Worm (Caenorhabditis elegans) whole organism, young adult: ENCODE results near the gene F09F7.5.

Experiments used
- C06A6.2 ChIP-seq: fragments of 200-800 bp; sonication (Bioruptor generic); conservative IDR thresholded peaks from 2 replicates; pipeline ENCODE4 v1.3.6; 2022; ENCODE audit warnings: missing genetic modification characterization, missing compliant biosample characterization
- D2030.7 ChIP-seq: fragments of 200-800 bp; sonication (Bioruptor generic); IDR thresholded peaks from 2 replicates; pipeline ENCODE4 v1.3.6; 2022; ENCODE audit warnings: missing genetic modification reagents, missing genetic modification characterization, missing compliant biosample characterization
- F23B12.7 ChIP-seq: sonication (generic microtip); optimal IDR thresholded peaks from 2 replicates; lab custom pipeline; 2017; ENCODE audit warnings: missing genetic modification characterization, mild to moderate bottlenecking, missing compliant biosample characterization, antibody characterized with exemption, moderate library complexity; ENCODE audit not compliant: insufficient read depth
- F33H1.4 ChIP-seq: fragments of 200-800 bp; sonication (Bioruptor generic); IDR thresholded peaks from 2 replicates; pipeline ENCODE4 v1.3.6; 2022; ENCODE audit warnings: missing genetic modification reagents, missing genetic modification characterization, missing compliant biosample characterization
- F49E8.2 ChIP-seq: sonication (generic microtip); optimal IDR thresholded peaks from 3 replicates; lab custom pipeline; 2017; ENCODE audit warnings: missing genetic modification characterization, mild to moderate bottlenecking, missing compliant biosample characterization, antibody characterized with exemption, moderate library complexity; ENCODE audit not compliant: insufficient read depth
- T26A5.8 ChIP-seq: sonication (generic microtip); optimal IDR thresholded peaks from 2 replicates; lab custom pipeline; 2016; ENCODE audit warnings: missing genetic modification characterization, missing compliant biosample characterization
- ZK185.1 ChIP-seq: sonication (generic microtip); optimal IDR thresholded peaks from 2 replicates; lab custom pipeline; 2016; ENCODE audit warnings: mild to moderate bottlenecking, missing genetic modification characterization, missing compliant biosample characterization; ENCODE audit not compliant: poor library complexity, severe bottlenecking
- akir-1 ChIP-seq: fragments of 200-800 bp; sonication (Bioruptor generic); optimal IDR thresholded peaks from 2 replicates; lab custom pipeline; 2018; ENCODE audit warnings: mild to moderate bottlenecking, missing genetic modification characterization, moderate library complexity, missing compliant biosample characterization
- attf-3 ChIP-seq: fragments of 200-800 bp; sonication (Bioruptor generic); conservative IDR thresholded peaks from 2 replicates; pipeline ENCODE4 v1.3.6; 2022; ENCODE audit warnings: missing genetic modification reagents, missing genetic modification characterization, missing compliant biosample characterization
- attf-5 ChIP-seq: fragments of 200-800 bp; sonication (Bioruptor generic); optimal IDR thresholded peaks from 2 replicates; lab custom pipeline; 2018; ENCODE audit warnings: mild to moderate bottlenecking, missing genetic modification characterization, missing compliant biosample characterization
- bed-1 ChIP-seq: fragments of 200-800 bp; sonication (Bioruptor generic); IDR thresholded peaks from 2 replicates; pipeline ENCODE4 v1.3.6; 2022; ENCODE audit warnings: missing genetic modification reagents, missing genetic modification characterization, missing compliant biosample characterization
- cebp-1 ChIP-seq, 2 experiments: fragments of 200-800 bp in 1 of 2; sonication (Bioruptor generic) in 1 of 2; sonication (generic microtip) in 1 of 2; IDR thresholded peaks in 1 of 2; optimal IDR thresholded peaks in 1 of 2; 2 replicates each; pipeline versions ENCODE4 v1.3.6 to Lab custom; 2017 to 2022; ENCODE audit warnings: missing compliant biosample characterization in 2 of 2, missing genetic modification characterization in 2 of 2, mild to moderate bottlenecking in 1 of 2, missing genetic modification reagents in 1 of 2, moderate library complexity in 1 of 2
- cebp-2 ChIP-seq: fragments of 200-800 bp; sonication (Bioruptor generic); IDR thresholded peaks from 2 replicates; pipeline ENCODE4 v1.3.6; 2022; ENCODE audit warnings: missing genetic modification characterization, missing compliant biosample characterization
- ceh-100 ChIP-seq: fragments of 200-800 bp; sonication (Bioruptor generic); IDR thresholded peaks from 2 replicates; pipeline ENCODE4 v1.3.6; 2022; ENCODE audit warnings: missing genetic modification reagents, missing genetic modification characterization, missing compliant biosample characterization
- ceh-91 ChIP-seq: fragments of 200-800 bp; sonication (Bioruptor generic); IDR thresholded peaks from 2 replicates; pipeline ENCODE4 v1.3.6; 2022; ENCODE audit warnings: missing genetic modification reagents, missing genetic modification characterization, missing compliant biosample characterization
- die-1 ChIP-seq: sonication (generic microtip); optimal IDR thresholded peaks from 2 replicates; lab custom pipeline; 2016; ENCODE audit warnings: missing genotype, mild to moderate bottlenecking, missing genetic modification characterization, missing compliant biosample characterization
- dox-1 ChIP-seq: fragments of 200-800 bp; sonication (Bioruptor generic); IDR thresholded peaks from 2 replicates; pipeline ENCODE4 v1.3.6; 2022; ENCODE audit warnings: missing genetic modification reagents, missing genetic modification characterization, missing compliant biosample characterization
- dpl-1 ChIP-seq: fragments of 150-350 bp; optimal IDR thresholded peaks from 2 replicates; lab custom pipeline; 2014; ENCODE audit warnings: missing biosample characterization, missing genetic modification reagents, missing genetic modification characterization
- efl-1 ChIP-seq: fragments of 150-350 bp; optimal IDR thresholded peaks from 2 replicates; lab custom pipeline; 2014; ENCODE audit warnings: missing biosample characterization, missing genetic modification reagents, missing genetic modification characterization
- ekl-4 ChIP-seq: fragments of 200-800 bp; sonication (Bioruptor generic); IDR thresholded peaks from 2 replicates; pipeline ENCODE4 v1.3.6; 2022; ENCODE audit warnings: missing genetic modification reagents, missing genetic modification characterization, missing compliant biosample characterization
- ets-4 ChIP-seq: fragments of 200-800 bp; sonication (Bioruptor generic); optimal IDR thresholded peaks from 2 replicates; lab custom pipeline; 2018; ENCODE audit warnings: mild to moderate bottlenecking, missing genetic modification characterization, missing compliant biosample characterization
- hmg-1.2 ChIP-seq: fragments of 200-800 bp; sonication (Bioruptor generic); IDR thresholded peaks from 2 replicates; pipeline ENCODE4 v1.3.6; 2022; ENCODE audit warnings: missing genetic modification reagents, missing genetic modification characterization, missing compliant biosample characterization
- lag-1 ChIP-seq: fragments of 200-800 bp; sonication (Bioruptor generic); IDR thresholded peaks from 2 replicates; pipeline ENCODE4 v1.3.6; 2022; ENCODE audit warnings: missing genetic modification reagents, missing genetic modification characterization, missing compliant biosample characterization
- let-526 ChIP-seq: fragments of 200-800 bp; sonication (Bioruptor generic); IDR thresholded peaks from 2 replicates; pipeline ENCODE4 v1.3.6; 2022; ENCODE audit warnings: missing genetic modification reagents, missing genetic modification characterization, missing compliant biosample characterization
- lin-35 ChIP-seq, 3 experiments: fragments of 150-350 bp in 2 of 3; sonication (generic microtip) in 1 of 3; optimal IDR thresholded peaks; 2 replicates each; lab custom pipeline; 2014 to 2018; ENCODE audit warnings: missing biosample characterization in 3 of 3, missing genetic modification characterization in 3 of 3, missing genetic modification reagents in 3 of 3
- lin-54 ChIP-seq: fragments of 200-800 bp; sonication (Bioruptor generic); optimal IDR thresholded peaks from 2 replicates; lab custom pipeline; 2018; ENCODE audit warnings: mild to moderate bottlenecking, missing genetic modification characterization, missing compliant biosample characterization
- lsl-1 ChIP-seq: fragments of 200-800 bp; sonication (Bioruptor generic); optimal IDR thresholded peaks from 2 replicates; lab custom pipeline; 2018; ENCODE audit warnings: mild to moderate bottlenecking, missing genetic modification characterization, moderate library complexity, missing compliant biosample characterization
- lsy-27 ChIP-seq: sonication (generic microtip); optimal IDR thresholded peaks from 2 replicates; lab custom pipeline; 2017; ENCODE audit warnings: missing genetic modification characterization, mild to moderate bottlenecking, missing compliant biosample characterization, antibody characterized with exemption, missing genotype, borderline replicate concordance; ENCODE audit not compliant: insufficient read depth
- madf-3 ChIP-seq: fragments of 200-800 bp; sonication (Bioruptor generic); IDR thresholded peaks from 2 replicates; pipeline ENCODE4 v1.3.6; 2022; ENCODE audit warnings: missing genetic modification reagents, missing genetic modification characterization, missing compliant biosample characterization
- madf-6 ChIP-seq: fragments of 200-800 bp; sonication (Bioruptor generic); IDR thresholded peaks from 2 replicates; pipeline ENCODE4 v1.3.6; 2022; ENCODE audit warnings: missing genetic modification reagents, missing genetic modification characterization, missing compliant biosample characterization
- madf-8 ChIP-seq: fragments of 200-800 bp; sonication (Bioruptor generic); conservative IDR thresholded peaks from 2 replicates; pipeline ENCODE4 v1.3.6; 2022; ENCODE audit warnings: missing genetic modification reagents, missing genetic modification characterization, missing compliant biosample characterization
- mcd-1 ChIP-seq: fragments of 200-800 bp; sonication (Bioruptor generic); IDR thresholded peaks from 2 replicates; pipeline ENCODE4 v1.3.6; 2022; ENCODE audit warnings: missing genetic modification reagents, missing genetic modification characterization, missing compliant biosample characterization
- nfya-2 ChIP-seq: fragments of 200-800 bp; sonication (Bioruptor generic); IDR thresholded peaks from 2 replicates; pipeline ENCODE4 v1.3.6; 2022; ENCODE audit warnings: missing genetic modification reagents, missing genetic modification characterization, missing compliant biosample characterization
- nhr-179 ChIP-seq: sonication (generic microtip); optimal IDR thresholded peaks from 2 replicates; lab custom pipeline; 2016; ENCODE audit warnings: mild to moderate bottlenecking, missing genetic modification characterization, missing compliant biosample characterization
- nhr-80 ChIP-seq: sonication (generic microtip); optimal IDR thresholded peaks from 2 replicates; lab custom pipeline; 2016; ENCODE audit warnings: missing genetic modification characterization, missing compliant biosample characterization
- pbrm-1 ChIP-seq: fragments of 200-800 bp; sonication (Bioruptor generic); IDR thresholded peaks from 2 replicates; pipeline ENCODE4 v1.3.6; 2022; ENCODE audit warnings: missing genetic modification reagents, missing genetic modification characterization, missing compliant biosample characterization
- rpc-1 ChIP-seq, 2 experiments: fragments of 150-350 bp in 1 of 2; sonication (generic microtip) in 1 of 2; optimal IDR thresholded peaks; 2 replicates each; lab custom pipeline; 2014 to 2018; ENCODE audit warnings: missing biosample characterization in 1 of 2, missing genetic modification characterization in 1 of 2, missing genetic modification reagents in 1 of 2, missing genotype in 1 of 2
- sea-2 ChIP-seq: fragments of 200-800 bp; sonication (Bioruptor generic); IDR thresholded peaks from 2 replicates; pipeline ENCODE4 v1.3.6; 2022; ENCODE audit warnings: missing genetic modification characterization, missing compliant biosample characterization
- snpc-1.1 ChIP-seq: sonication (generic microtip); optimal IDR thresholded peaks from 2 replicates; lab custom pipeline; 2017; ENCODE audit warnings: missing genetic modification characterization, mild to moderate bottlenecking, missing compliant biosample characterization, antibody characterized with exemption, moderate library complexity, missing genotype, missing genetic modification reagents; ENCODE audit not compliant: insufficient read depth
- snpc-3.4 ChIP-seq: sonication (generic microtip); optimal IDR thresholded peaks from 2 replicates; lab custom pipeline; 2017; ENCODE audit warnings: missing genetic modification characterization, mild to moderate bottlenecking, missing compliant biosample characterization, antibody characterized with exemption, moderate library complexity, missing genotype, missing genetic modification reagents
- snpc-4 ChIP-seq, 5 experiments: fragments of 150-350 bp in 1 of 5; sonication (generic microtip) in 4 of 5; optimal IDR thresholded peaks; 2 replicates each; lab custom pipeline; 2014 to 2018; ENCODE audit warnings: missing genetic modification characterization in 5 of 5, missing biosample characterization in 3 of 5, antibody characterized with exemption in 2 of 5, mild to moderate bottlenecking in 2 of 5, missing compliant biosample characterization in 2 of 5, missing genotype in 2 of 5, moderate library complexity in 2 of 5, missing genetic modification reagents in 1 of 5
- tbp1 ChIP-seq: fragments of 200-800 bp; sonication (Bioruptor generic); optimal IDR thresholded peaks from 2 replicates; lab custom pipeline; 2018; ENCODE audit warnings: mild to moderate bottlenecking, missing genetic modification characterization, missing compliant biosample characterization
- tlf-1 ChIP-seq: fragments of 200-800 bp; sonication (Bioruptor generic); optimal IDR thresholded peaks from 2 replicates; lab custom pipeline; 2018; ENCODE audit warnings: mild to moderate bottlenecking, missing genetic modification characterization, missing compliant biosample characterization
- zim-3 ChIP-seq: sonication (generic microtip); optimal IDR thresholded peaks from 2 replicates; lab custom pipeline; 2017; ENCODE audit warnings: mild to moderate bottlenecking, missing genetic modification characterization, moderate library complexity, missing compliant biosample characterization
- ztf-18 ChIP-seq: sonication (generic microtip); optimal IDR thresholded peaks from 2 replicates; lab custom pipeline; 2016; ENCODE audit warnings: missing genotype, mild to moderate bottlenecking, missing genetic modification characterization, missing compliant biosample characterization

Gene F09F7.5

ce11 chrIII:5591668-5592149 lies 44.9 kb downstream of the F09F7.5 start, which contains the start of the genes ddx-15 and ucr-1:
Gene ddx-15, minus strand, starts transcription at chrIII:5591718.
Gene ucr-1, plus strand, starts transcription at chrIII:5592135.
- peak; percentile 4 for TF ChIP-seq ztf-18 (tag; lab: Kevin White, UChicago)
- TF ChIP-seq lsy-27 (tag; lab: Kevin White, UChicago): no peak
- TF ChIP-seq dox-1 (GFP tag; lab: Robert Waterston, UW): peak; percentile 66
- TF ChIP-seq efl-1: peak; percentile 40
- TF ChIP-seq let-526 (GFP tag; lab: Robert Waterston, UW): no peak
- TF ChIP-seq madf-8 (GFP tag; lab: Robert Waterston, UW): peak; percentile 31; the same call in 1 of the 2 replicates
- peak; percentile 74 for TF ChIP-seq mcd-1 (GFP tag; lab: Robert Waterston, UW)
- no peak for TF ChIP-seq akir-1 (GFP tag; lab: Kevin White, UChicago)
- peak; percentile 56 for TF ChIP-seq snpc-3.4 (tag; lab: Kevin White, UChicago)
- TF ChIP-seq tbp1 (GFP tag; lab: Kevin White, UChicago): peak; percentile 40
- TF ChIP-seq attf-5 (GFP tag; lab: Kevin White, UChicago): peak; percentile 63
- TF ChIP-seq dpl-1 (GFP tag; lab: Kevin White, UChicago): peak; percentile 53
- TF ChIP-seq madf-3 (GFP tag; lab: Robert Waterston, UW): no peak
- TF ChIP-seq lsl-1 (GFP tag; lab: Kevin White, UChicago): peak; percentile 66
- peak; percentile 21 for TF ChIP-seq F49E8.2 (tag; lab: Kevin White, UChicago)
- TF ChIP-seq snpc-1.1 (tag; lab: Kevin White, UChicago): peak; percentile 8
- no peak for TF ChIP-seq die-1 (tag; lab: Kevin White, UChicago)
- no peak for TF ChIP-seq tlf-1 (GFP tag; lab: Kevin White, UChicago)
- TF ChIP-seq nhr-80 (tag; lab: Kevin White, UChicago): peak; percentile 20
- peak; percentile 51; the same call in 1 of the 2 replicates for TF ChIP-seq attf-3 (GFP tag; lab: Robert Waterston, UW)
- TF ChIP-seq zim-3 (tag; lab: Kevin White, UChicago): no peak
- TF ChIP-seq lag-1: no peak
- no peak for TF ChIP-seq ceh-100 (GFP tag; lab: Robert Waterston, UW)
- TF ChIP-seq F23B12.7 (tag; lab: Kevin White, UChicago): peak; percentile 47
- peak; percentile 96 for TF ChIP-seq F33H1.4 (GFP tag; lab: Robert Waterston, UW)
- no peak for TF ChIP-seq ets-4 (GFP tag; lab: Kevin White, UChicago)
- TF ChIP-seq lin-35 (GFP tag; optimal IDR thresholded peaks at IDR 0.05; lab: Kevin White, UChicago): peak in 1 of 3 experiments; percentile 36
- peak; percentile 79 for TF ChIP-seq madf-6 (GFP tag; lab: Robert Waterston, UW)
- peak; percentile 64 for TF ChIP-seq lin-54 (GFP tag; lab: Kevin White, UChicago)
- no peak for TF ChIP-seq T26A5.8
- TF ChIP-seq bed-1 (GFP tag; lab: Robert Waterston, UW): no peak
- peak; percentile 64 for TF ChIP-seq ceh-91 (GFP tag; lab: Robert Waterston, UW)
- no peak for TF ChIP-seq nfya-2 (GFP tag; lab: Robert Waterston, UW)
- no peak for TF ChIP-seq snpc-4 (GFP tag; optimal IDR thresholded peaks at IDR 0.05; lab: Kevin White, UChicago)
- peak in 2 of 4 experiments; percentile 1 to 45 for TF ChIP-seq snpc-4 (tag; optimal IDR thresholded peaks at IDR 0.05; lab: Kevin White, UChicago)
- no peak for TF ChIP-seq rpc-1 (optimal IDR thresholded peaks at IDR 0.05; lab: Kevin White, UChicago)
- no peak for TF ChIP-seq rpc-1 (tag; optimal IDR thresholded peaks at IDR 0.05; lab: Kevin White, UChicago)
- TF ChIP-seq sea-2: no peak
- no peak for TF ChIP-seq cebp-1 (GFP tag; IDR thresholded peaks at IDR 0.05; lab: Robert Waterston, UW)
- peak; percentile 18 for TF ChIP-seq cebp-1 (tag; optimal IDR thresholded peaks at IDR 0.05; lab: Kevin White, UChicago)
- TF ChIP-seq D2030.7 (GFP tag; lab: Robert Waterston, UW): peak; percentile 62
- peak; percentile 86 for TF ChIP-seq hmg-1.2 (GFP tag; lab: Robert Waterston, UW)
- no peak for TF ChIP-seq ekl-4
- TF ChIP-seq C06A6.2 (GFP tag; lab: Robert Waterston, UW): no peak
- peak; percentile 59; the same call in 1 of the 2 replicates for TF ChIP-seq pbrm-1 (GFP tag; lab: Robert Waterston, UW)
- TF ChIP-seq nhr-179 (tag; lab: Kevin White, UChicago): no peak
- TF ChIP-seq ZK185.1 (tag; lab: Kevin White, UChicago): no peak
- no peak for TF ChIP-seq cebp-2
